Fruit fly (Drosophila melanogaster) whole organism, embryonic: ENCODE measurements around the gene CG12507.
A peak's percentile ranks its signal among the peaks of the same experiment; 100 is the strongest.

Experiments
- Awh ChIP-seq: fragments of 200-800 bp; sonication (Bioruptor generic); IDR thresholded peaks from 2 replicates; pipeline ENCODE4, ENCODE4 v1.3.6; 2022; ENCODE audit warnings: missing biosample characterization, missing genetic modification characterization
- B-H1 ChIP-seq: fragments of 200-800 bp; sonication (Bioruptor generic); IDR thresholded peaks from 3 replicates; pipeline ENCODE4 v1.3.6; 2022; ENCODE audit warnings: missing biosample characterization, missing genetic modification characterization
- BEAF-32 ChIP-seq: fragments of 200-800 bp; sonication (Bioruptor generic); optimal IDR thresholded peaks from 3 replicates; lab custom pipeline; 2017; ENCODE audit warnings: missing biosample characterization, missing genetic modification characterization, mild to moderate bottlenecking, moderate library complexity, missing genetic modification reagents
- CG1024 ChIP-seq: fragments of 200-800 bp; sonication (Bioruptor generic); IDR thresholded peaks from 2 replicates; pipeline ENCODE4 v1.3.6; 2022; ENCODE audit warnings: missing biosample characterization, missing genetic modification characterization
- CG10543 ChIP-seq: fragments of 200-800 bp; sonication (Bioruptor generic); optimal IDR thresholded peaks from 3 replicates; lab custom pipeline; 2017; ENCODE audit warnings: missing biosample characterization, mild to moderate bottlenecking, missing genetic modification characterization, moderate library complexity
- CG10654 ChIP-seq: fragments of 200-800 bp; sonication (Bioruptor generic); optimal IDR thresholded peaks from 2 replicates; lab custom pipeline; 2016; ENCODE audit warnings: missing biosample characterization, missing genetic modification characterization
- CG11398 ChIP-seq: fragments of 200-800 bp; sonication (Bioruptor generic); optimal IDR thresholded peaks from 2 replicates; lab custom pipeline; 2016; ENCODE audit warnings: missing biosample characterization, missing genetic modification characterization
- CG14014 ChIP-seq: fragments of 200-800 bp; sonication (Bioruptor generic); IDR thresholded peaks from 2 replicates; pipeline ENCODE4 v1.3.6; 2022; ENCODE audit warnings: missing biosample characterization, missing genetic modification characterization
- CG16779 ChIP-seq: fragments of 200-800 bp; sonication (Bioruptor generic); IDR thresholded peaks from 2 replicates; pipeline ENCODE4 v1.3.6; 2022; ENCODE audit warnings: missing biosample characterization, missing genetic modification characterization
- CG17385 ChIP-seq: fragments of 200-800 bp; sonication (Bioruptor generic); optimal IDR thresholded peaks from 3 replicates; lab custom pipeline; 2018; ENCODE audit warnings: missing biosample characterization, mild to moderate bottlenecking, missing genetic modification characterization
- CG17802 ChIP-seq: fragments of 200-800 bp; sonication (Bioruptor generic); optimal IDR thresholded peaks from 2 replicates; lab custom pipeline; 2018; ENCODE audit warnings: missing biosample characterization, mild to moderate bottlenecking, missing genetic modification characterization, moderate library complexity
- CG18764 ChIP-seq: fragments of 200-800 bp; sonication (Bioruptor generic); optimal IDR thresholded peaks from 3 replicates; lab custom pipeline; 2016; ENCODE audit warnings: missing biosample characterization, missing genetic modification characterization
- CG2129 ChIP-seq: fragments of 200-800 bp; sonication (Bioruptor generic); IDR thresholded peaks from 2 replicates; pipeline ENCODE4 v1.3.6; 2022; ENCODE audit warnings: missing biosample characterization, missing genetic modification characterization; ENCODE audit not compliant: partially characterized antibody
- CG32532 ChIP-seq: fragments of 200-800 bp; sonication (Bioruptor generic); IDR thresholded peaks from 2 replicates; pipeline ENCODE4 v1.3.6; 2022; ENCODE audit warnings: missing biosample characterization, missing genetic modification characterization
- CG33557 ChIP-seq: fragments of 200-800 bp; sonication (Bioruptor generic); optimal IDR thresholded peaks from 2 replicates; lab custom pipeline; 2019; ENCODE audit warnings: missing biosample characterization, mild to moderate bottlenecking, missing genetic modification characterization, moderate library complexity
- CG3838 ChIP-seq: fragments of 200-800 bp; sonication (Bioruptor generic); optimal IDR thresholded peaks from 3 replicates; lab custom pipeline; 2016; ENCODE audit warnings: missing biosample characterization, missing genetic modification characterization
- CG6683 ChIP-seq: fragments of 200-800 bp; sonication (Bioruptor generic); optimal IDR thresholded peaks from 2 replicates; lab custom pipeline; 2017; ENCODE audit warnings: missing biosample characterization, mild to moderate bottlenecking, missing genetic modification characterization, missing genetic modification reagents
- CG6854 ChIP-seq: fragments of 200-800 bp; sonication (Bioruptor generic); optimal IDR thresholded peaks from 3 replicates; lab custom pipeline; 2017; ENCODE audit warnings: missing biosample characterization, mild to moderate bottlenecking, missing genetic modification characterization
- CG7556 ChIP-seq: fragments of 200-800 bp; sonication (Bioruptor generic); optimal IDR thresholded peaks from 2 replicates; lab custom pipeline; 2017; ENCODE audit warnings: missing biosample characterization, mild to moderate bottlenecking, missing genetic modification characterization
- CG7745 ChIP-seq: fragments of 200-800 bp; sonication (Bioruptor generic); optimal IDR thresholded peaks from 2 replicates; lab custom pipeline; 2018; ENCODE audit warnings: missing biosample characterization, mild to moderate bottlenecking, missing genetic modification characterization, moderate library complexity
- CG8359 ChIP-seq: fragments of 200-800 bp; sonication (Bioruptor generic); optimal IDR thresholded peaks from 2 replicates; lab custom pipeline; 2017; ENCODE audit warnings: missing biosample characterization, mild to moderate bottlenecking, missing genetic modification characterization, borderline replicate concordance
- CHES-1-like ChIP-seq: fragments of 200-800 bp; sonication (Bioruptor generic); optimal IDR thresholded peaks from 2 replicates; lab custom pipeline; 2016; ENCODE audit warnings: missing biosample characterization, missing genetic modification characterization
- Dad ChIP-seq: fragments of 200-800 bp; sonication (Bioruptor generic); optimal IDR thresholded peaks from 3 replicates; lab custom pipeline; 2016; ENCODE audit warnings: missing biosample characterization, missing genetic modification characterization
- Dip2 ChIP-seq: fragments of 200-800 bp; sonication (Bioruptor generic); IDR thresholded peaks from 2 replicates; pipeline ENCODE4 v1.3.6; 2022; ENCODE audit warnings: missing biosample characterization, missing genetic modification characterization
- Dll ChIP-seq: fragments of 200-800 bp; sonication (Bioruptor generic); IDR thresholded peaks from 4 replicates; pipeline ENCODE4 v1.3.6; 2022; ENCODE audit warnings: missing biosample characterization, missing genetic modification characterization; ENCODE audit not compliant: partially characterized antibody
- Dp ChIP-seq: fragments of 200-800 bp; sonication (Bioruptor generic); optimal IDR thresholded peaks from 2 replicates; lab custom pipeline; 2018; ENCODE audit warnings: missing biosample characterization, mild to moderate bottlenecking, missing genetic modification characterization, moderate library complexity
- E2f2 ChIP-seq: fragments of 200-800 bp; sonication (Bioruptor generic); IDR thresholded peaks from 2 replicates; pipeline ENCODE4 v1.3.6; 2022; ENCODE audit warnings: missing biosample characterization, missing genetic modification characterization
- Gsc ChIP-seq: fragments of 200-800 bp; sonication (Bioruptor generic); IDR thresholded peaks from 2 replicates; pipeline ENCODE4 v1.3.6; 2022; ENCODE audit warnings: missing biosample characterization, missing genetic modification characterization
- Hand ChIP-seq: fragments of 200-800 bp; sonication (Bioruptor generic); optimal IDR thresholded peaks from 2 replicates; lab custom pipeline; 2017; ENCODE audit warnings: mild to moderate bottlenecking, missing biosample characterization, missing genetic modification reagents, missing genetic modification characterization
- Jarid2 ChIP-seq: fragments of 200-800 bp; sonication (Bioruptor generic); optimal IDR thresholded peaks from 3 replicates; lab custom pipeline; 2017; ENCODE audit warnings: mild to moderate bottlenecking, missing biosample characterization, missing genetic modification reagents, missing genetic modification characterization
- Kr ChIP-seq: fragments of 200-800 bp; sonication (Bioruptor generic); optimal IDR thresholded peaks from 2 replicates; lab custom pipeline; 2017; ENCODE audit warnings: missing biosample characterization, mild to moderate bottlenecking, missing genetic modification characterization
- Myb ChIP-seq: fragments of 200-800 bp; sonication (Bioruptor generic); optimal IDR thresholded peaks from 2 replicates; lab custom pipeline; 2016; ENCODE audit warnings: missing biosample characterization, missing genetic modification characterization
- NC2β ChIP-seq: fragments of 200-800 bp; sonication (Bioruptor generic); optimal IDR thresholded peaks from 2 replicates; lab custom pipeline; 2016; ENCODE audit warnings: missing biosample characterization, missing genetic modification characterization
- ase ChIP-seq: fragments of 200-800 bp; sonication (Bioruptor generic); IDR thresholded peaks from 3 replicates; pipeline ENCODE4 v1.3.6; 2022; ENCODE audit warnings: missing biosample characterization, missing genetic modification characterization
- corto ChIP-seq: fragments of 200-800 bp; sonication (Bioruptor generic); optimal IDR thresholded peaks from 2 replicates; lab custom pipeline; 2016; ENCODE audit warnings: missing biosample characterization, mild to moderate bottlenecking, missing genetic modification characterization, moderate library complexity
- fd102C ChIP-seq: fragments of 200-800 bp; sonication (Bioruptor generic); optimal IDR thresholded peaks from 2 replicates; lab custom pipeline; 2018; ENCODE audit warnings: missing biosample characterization, mild to moderate bottlenecking, missing genetic modification characterization, moderate library complexity
- gro ChIP-seq: fragments of 200-800 bp; sonication (Bioruptor generic); optimal IDR thresholded peaks from 2 replicates; lab custom pipeline; 2016; ENCODE audit warnings: missing biosample characterization, missing genetic modification characterization
- insv ChIP-seq, 2 experiments: fragments of 200-800 bp; sonication (Bioruptor generic); optimal IDR thresholded peaks; 3 replicates each; lab custom pipeline; 2016 to 2018; ENCODE audit warnings: missing biosample characterization in 2 of 2, missing genetic modification characterization in 2 of 2
- knrl ChIP-seq: fragments of 200-800 bp; sonication (Bioruptor generic); IDR thresholded peaks from 3 replicates; pipeline ENCODE4 v1.3.6; 2022; ENCODE audit warnings: missing biosample characterization, missing genetic modification characterization; ENCODE audit not compliant: partially characterized antibody
- mirr ChIP-seq: fragments of 200-800 bp; sonication (Bioruptor generic); optimal IDR thresholded peaks from 3 replicates; lab custom pipeline; 2018; ENCODE audit warnings: missing biosample characterization, mild to moderate bottlenecking, missing genetic modification characterization
- p53 ChIP-seq: fragments of 200-800 bp; sonication (Bioruptor generic); optimal IDR thresholded peaks from 2 replicates; lab custom pipeline; 2016; ENCODE audit warnings: missing biosample characterization, missing genetic modification characterization
- pros ChIP-seq: fragments of 200-800 bp; sonication (Bioruptor generic); optimal IDR thresholded peaks from 3 replicates; lab custom pipeline; 2019; ENCODE audit warnings: missing biosample characterization, mild to moderate bottlenecking, missing genetic modification characterization, moderate library complexity
- slbo ChIP-seq: fragments of 200-800 bp; sonication (Bioruptor generic); IDR thresholded peaks from 2 replicates; pipeline ENCODE4 v1.3.6; 2022; ENCODE audit warnings: missing biosample characterization, missing genetic modification characterization
- ssp ChIP-seq: fragments of 200-800 bp; sonication (Bioruptor generic); IDR thresholded peaks from 2 replicates; pipeline ENCODE4 v1.3.6; 2022; ENCODE audit warnings: missing biosample characterization, missing genetic modification characterization
- tap ChIP-seq: fragments of 200-800 bp; optimal IDR thresholded peaks from 3 replicates; lab custom pipeline; 2019; ENCODE audit warnings: missing biosample characterization, mild to moderate bottlenecking, missing genetic modification characterization, moderate library complexity
- tin ChIP-seq: fragments of 200-800 bp; sonication (Bioruptor generic); optimal IDR thresholded peaks from 3 replicates; lab custom pipeline; 2016; ENCODE audit warnings: missing biosample characterization, missing genetic modification characterization
- trh ChIP-seq: fragments of 200-800 bp; sonication (Bioruptor generic); optimal IDR thresholded peaks from 2 replicates; lab custom pipeline; 2016; ENCODE audit warnings: missing biosample characterization, missing genetic modification characterization
- ttk ChIP-seq: fragments of 200-800 bp; sonication (Bioruptor generic); IDR thresholded peaks from 2 replicates; pipeline ENCODE4 v2.1.2; 2022; ENCODE audit warnings: missing biosample characterization, missing genetic modification characterization
- tup ChIP-seq: fragments of 200-800 bp; sonication (Bioruptor generic); optimal IDR thresholded peaks from 2 replicates; lab custom pipeline; 2016; ENCODE audit warnings: missing biosample characterization, mild to moderate bottlenecking, missing genetic modification characterization, moderate library complexity
- usp ChIP-seq: fragments of >200 bp; optimal IDR thresholded peaks from 2 replicates; lab custom pipeline; 2017; ENCODE audit warnings: missing biosample characterization, missing genetic modification characterization
- wek ChIP-seq: fragments of 200-800 bp; sonication (Bioruptor generic); optimal IDR thresholded peaks from 3 replicates; lab custom pipeline; 2018; ENCODE audit warnings: missing biosample characterization, mild to moderate bottlenecking, missing genetic modification characterization, moderate library complexity

The CG12507 gene

dm6 chrX:16278783-16279182 lies 12.4 kb upstream of the CG12507 start (continued):
- TF ChIP-seq CG33557 (GFP tag; lab: Kevin White, UChicago) (peak; percentile 91), CG3838 (GFP tag; lab: Kevin White, UChicago) (peak; percentile 12), Hand (GFP tag; lab: Kevin White, UChicago) (peak; percentile 81), knrl (GFP tag; lab: Robert Waterston, UW) (no peak), mirr (peak; percentile 71), ase (peak; percentile 80), CG7556 (GFP tag; lab: Kevin White, UChicago) (peak; percentile 86), tap (tag; lab: Kevin White, UChicago) (peak; percentile 83), tin (GFP tag; lab: Kevin White, UChicago) (peak; percentile 80), fd102C (GFP tag; lab: Kevin White, UChicago) (peak; percentile 79), CG16779 (GFP tag; lab: Robert Waterston, UW) (0 out of 2 replicates have a peak, but pooled peaks have one; percentile 62), BEAF-32 (GFP tag; lab: Kevin White, UChicago) (no peak), CG1024 (peak; percentile 53), Kr (GFP tag; lab: Kevin White, UChicago) (peak; percentile 38), NC2β (GFP tag; lab: Kevin White, UChicago) (peak; percentile 42), CHES-1-like (no peak), CG10543 (GFP tag; lab: Kevin White, UChicago) (peak; percentile 87), ssp (peak; percentile 29), Dll (GFP tag; lab: Robert Waterston, UW) (no peak), CG11398 (GFP tag; lab: Kevin White, UChicago) (peak; percentile 18), CG10654 (GFP tag; lab: Kevin White, UChicago) (peak; percentile 61), tup (peak; percentile 21), trh (GFP tag; lab: Kevin White, UChicago) (peak; percentile 7), B-H1 (GFP tag; lab: Robert Waterston, UW) (peak; percentile 65), CG17802 (tag; lab: Kevin White, UChicago) (peak; percentile 54), wek (peak; percentile 75), CG18764 (GFP tag; lab: Kevin White, UChicago) (peak; percentile 97), ttk (peak; percentile 69), CG14014 (GFP tag; lab: Robert Waterston, UW) (peak; percentile 70), CG7745 (tag; lab: Kevin White, UChicago) (peak; percentile 12), insv (GFP tag; optimal IDR thresholded peaks at IDR 0.05; lab: Kevin White, UChicago) (no peak), corto (GFP tag; lab: Kevin White, UChicago) (peak; percentile 40), Myb (GFP tag; lab: Kevin White, UChicago) (no peak), CG6683 (GFP tag; lab: Kevin White, UChicago) (peak; percentile 71), usp (GFP tag; lab: Kevin White, UChicago) (no peak), CG32532 (GFP tag; lab: Robert Waterston, UW) (peak; percentile 81), CG2129 (GFP tag; lab: Robert Waterston, UW) (no peak), pros (peak; percentile 75), CG17385 (GFP tag; lab: Kevin White, UChicago) (peak; percentile 83), Dip2 (GFP tag; lab: Robert Waterston, UW) (no peak), Awh (peak; percentile 87), Gsc (GFP tag; lab: Robert Waterston, UW) (peak; percentile 46; the same call in 1 of the 2 replicates), gro (GFP tag; lab: Kevin White, UChicago) (no peak), E2f2 (GFP tag; lab: Robert Waterston, UW) (peak; percentile 6; the same call in 1 of the 2 replicates), Dad (GFP tag; lab: Kevin White, UChicago) (peak; percentile 5), CG8359 (GFP tag; lab: Kevin White, UChicago) (peak; percentile 75), Jarid2 (GFP tag; lab: Kevin White, UChicago) (peak; percentile 22), slbo (GFP tag; lab: Robert Waterston, UW) (peak; percentile 72), Dp (GFP tag; lab: Kevin White, UChicago) (no peak), CG6854 (GFP tag; lab: Kevin White, UChicago) (peak; percentile 79), p53 (GFP tag; lab: Kevin White, UChicago) (no peak)
